Fruit fly (Drosophila melanogaster) whole organism, embryonic: ENCODE data around the gene Arp10.

ENCODE experiments used
- Aef1 ChIP-seq: fragments of 200-800 bp; sonication (Bioruptor generic); IDR thresholded peaks from 3 replicates; pipeline ENCODE4 v1.3.6; 2022; ENCODE audit warnings: missing biosample characterization, missing genetic modification characterization
- BtbVII ChIP-seq: fragments of 200-800 bp; sonication (Bioruptor generic); optimal IDR thresholded peaks from 3 replicates; lab custom pipeline; 2017; ENCODE audit warnings: missing biosample characterization, mild to moderate bottlenecking, missing genetic modification characterization
- CG10462 ChIP-seq: fragments of 200-800 bp; sonication (Bioruptor generic); optimal IDR thresholded peaks from 2 replicates; lab custom pipeline; 2016; ENCODE audit warnings: missing biosample characterization, missing genetic modification characterization
- CG10543 ChIP-seq: fragments of 200-800 bp; sonication (Bioruptor generic); optimal IDR thresholded peaks from 3 replicates; lab custom pipeline; 2017; ENCODE audit warnings: missing biosample characterization, mild to moderate bottlenecking, missing genetic modification characterization, moderate library complexity
- CG11398 ChIP-seq: fragments of 200-800 bp; sonication (Bioruptor generic); optimal IDR thresholded peaks from 2 replicates; lab custom pipeline; 2016; ENCODE audit warnings: missing biosample characterization, missing genetic modification characterization
- CG11723 ChIP-seq: fragments of 200-800 bp; sonication (Bioruptor generic); optimal IDR thresholded peaks from 2 replicates; lab custom pipeline; 2017; ENCODE audit warnings: missing biosample characterization, mild to moderate bottlenecking, missing genetic modification characterization
- CG12659 ChIP-seq: fragments of 200-800 bp; sonication (Bioruptor generic); optimal IDR thresholded peaks from 3 replicates; lab custom pipeline; 2017; ENCODE audit warnings: mild to moderate bottlenecking, missing biosample characterization, missing genetic modification reagents, missing genetic modification characterization
- CG13775 ChIP-seq: fragments of 200-800 bp; sonication (Bioruptor generic); optimal IDR thresholded peaks from 3 replicates; lab custom pipeline; 2017; ENCODE audit warnings: missing biosample characterization, mild to moderate bottlenecking, missing genetic modification characterization
- CG14014 ChIP-seq: fragments of 200-800 bp; sonication (Bioruptor generic); IDR thresholded peaks from 2 replicates; pipeline ENCODE4 v1.3.6; 2022; ENCODE audit warnings: missing biosample characterization, missing genetic modification characterization
- CG15479 ChIP-seq: fragments of 200-800 bp; sonication (Bioruptor generic); optimal IDR thresholded peaks from 3 replicates; lab custom pipeline; 2019; ENCODE audit warnings: missing biosample characterization, mild to moderate bottlenecking, missing genetic modification characterization, moderate library complexity
- CG17186 ChIP-seq: fragments of 200-800 bp; sonication (Bioruptor generic); optimal IDR thresholded peaks from 3 replicates; lab custom pipeline; 2017; ENCODE audit warnings: missing biosample characterization, missing genetic modification reagents, missing genetic modification characterization
- CG17612 ChIP-seq: fragments of 200-800 bp; sonication (Bioruptor generic); IDR thresholded peaks from 2 replicates; pipeline ENCODE4 v1.3.6; 2022; ENCODE audit warnings: missing biosample characterization, missing genetic modification characterization
- CG17829 ChIP-seq: fragments of 200-800 bp; optimal IDR thresholded peaks from 2 replicates; lab custom pipeline; 2019; ENCODE audit warnings: missing biosample characterization, mild to moderate bottlenecking, missing genetic modification characterization, moderate library complexity
- CG17912 ChIP-seq: fragments of 200-800 bp; sonication (Bioruptor generic); optimal IDR thresholded peaks from 2 replicates; lab custom pipeline; 2018; ENCODE audit warnings: missing biosample characterization, mild to moderate bottlenecking, missing genetic modification characterization
- CG33213 ChIP-seq: fragments of 200-800 bp; sonication (Bioruptor generic); optimal IDR thresholded peaks from 3 replicates; lab custom pipeline; 2016; ENCODE audit warnings: missing biosample characterization, missing genetic modification characterization
- CG3838 ChIP-seq: fragments of 200-800 bp; sonication (Bioruptor generic); optimal IDR thresholded peaks from 3 replicates; lab custom pipeline; 2016; ENCODE audit warnings: missing biosample characterization, missing genetic modification characterization
- CG3847 ChIP-seq: fragments of 200-800 bp; sonication (Bioruptor generic); IDR thresholded peaks from 2 replicates; pipeline ENCODE4 v1.3.6; 2022; ENCODE audit warnings: missing biosample characterization, missing genetic modification characterization
- CG4707 ChIP-seq: fragments of 200-800 bp; sonication (Bioruptor generic); optimal IDR thresholded peaks from 2 replicates; lab custom pipeline; 2018; ENCODE audit warnings: missing biosample characterization, mild to moderate bottlenecking, missing genetic modification characterization, moderate library complexity
- CG4730 ChIP-seq: fragments of 200-800 bp; sonication (Bioruptor generic); IDR thresholded peaks from 2 replicates; pipeline ENCODE4 v1.3.6; 2022; ENCODE audit warnings: missing biosample characterization, missing genetic modification characterization
- CG5245 ChIP-seq: fragments of 200-800 bp; sonication (Bioruptor generic); optimal IDR thresholded peaks from 3 replicates; lab custom pipeline; 2016; ENCODE audit warnings: missing biosample characterization, missing genetic modification characterization
- CG7839 ChIP-seq: fragments of 200-800 bp; sonication (Bioruptor generic); optimal IDR thresholded peaks from 3 replicates; lab custom pipeline; 2018; ENCODE audit warnings: missing biosample characterization, mild to moderate bottlenecking, missing genetic modification characterization, moderate library complexity
- CG8359 ChIP-seq: fragments of 200-800 bp; sonication (Bioruptor generic); optimal IDR thresholded peaks from 2 replicates; lab custom pipeline; 2017; ENCODE audit warnings: missing biosample characterization, mild to moderate bottlenecking, missing genetic modification characterization, borderline replicate concordance
- CG8388 ChIP-seq: fragments of 200-800 bp; sonication (Bioruptor generic); optimal IDR thresholded peaks from 2 replicates; lab custom pipeline; 2019; ENCODE audit warnings: missing biosample characterization, mild to moderate bottlenecking, missing genetic modification characterization, moderate library complexity
- D ChIP-seq, 2 experiments: fragments of 200-800 bp in 1 of 2; fragments of >200 bp in 1 of 2; sonication (Bioruptor generic) in 1 of 2; optimal IDR thresholded peaks; 2 replicates in 1 of 2; 3 replicates in 1 of 2; lab custom pipeline; 2017; ENCODE audit warnings: mild to moderate bottlenecking in 1 of 2, missing biosample characterization in 1 of 2, missing genetic modification characterization in 1 of 2, missing genetic modification reagents in 1 of 2
- Dref ChIP-seq: fragments of 200-800 bp; sonication (Bioruptor generic); IDR thresholded peaks from 2 replicates; pipeline ENCODE4 v1.3.6; 2022; ENCODE audit warnings: missing biosample characterization, missing genetic modification characterization
- HLHmδ ChIP-seq: fragments of 200-800 bp; sonication (Bioruptor generic); optimal IDR thresholded peaks from 2 replicates; lab custom pipeline; 2018; ENCODE audit warnings: missing biosample characterization, mild to moderate bottlenecking, missing genetic modification characterization, moderate library complexity
- Hr3 ChIP-seq: fragments of 200-800 bp; sonication (Bioruptor generic); optimal IDR thresholded peaks from 3 replicates; lab custom pipeline; 2016; ENCODE audit warnings: missing biosample characterization, missing genetic modification characterization
- Hr39 ChIP-seq: fragments of >200 bp; optimal IDR thresholded peaks from 2 replicates; lab custom pipeline; 2017
- Sox100B ChIP-seq: fragments of 200-800 bp; sonication (Bioruptor generic); optimal IDR thresholded peaks from 3 replicates; lab custom pipeline; 2018; ENCODE audit warnings: missing biosample characterization, mild to moderate bottlenecking, missing genetic modification characterization
- Sry-β ChIP-seq: fragments of 200-800 bp; sonication (Bioruptor generic); optimal IDR thresholded peaks from 2 replicates; lab custom pipeline; 2018; ENCODE audit warnings: missing biosample characterization, mild to moderate bottlenecking, missing genetic modification characterization, moderate library complexity
- Trl ChIP-seq, 3 experiments: fragments of >200 bp in 2 of 3; fragments of 200-800 bp in 1 of 3; sonication (Bioruptor generic) in 1 of 3; optimal IDR thresholded peaks; 2 replicates in 1 of 3; 3 replicates in 2 of 3; lab custom pipeline; 2016 to 2017; ENCODE audit warnings: missing biosample characterization in 1 of 3, missing genetic modification characterization in 1 of 3
- croc ChIP-seq: fragments of 200-800 bp; sonication (Bioruptor generic); conservative IDR thresholded peaks from 3 replicates; pipeline ENCODE4 v1.3.6; 2022; ENCODE audit warnings: missing biosample characterization, missing genetic modification characterization
- crp ChIP-seq, 2 experiments: fragments of 200-800 bp; sonication (Bioruptor generic); optimal IDR thresholded peaks; 2 replicates in 1 of 2; 3 replicates in 1 of 2; lab custom pipeline; 2017; ENCODE audit warnings: missing biosample characterization in 2 of 2, missing genetic modification characterization in 2 of 2, mild to moderate bottlenecking in 1 of 2, moderate library complexity in 1 of 2
- eve ChIP-seq, 2 experiments: fragments of >200 bp; optimal IDR thresholded peaks; 2 replicates each; lab custom pipeline; 2017; ENCODE audit warnings: missing biosample characterization in 2 of 2, missing genetic modification characterization in 2 of 2
- exex ChIP-seq: fragments of 200-800 bp; sonication (Bioruptor generic); optimal IDR thresholded peaks from 4 replicates; lab custom pipeline; 2018; ENCODE audit warnings: missing biosample characterization, mild to moderate bottlenecking, missing genetic modification characterization, moderate library complexity
- fd102C ChIP-seq: fragments of 200-800 bp; sonication (Bioruptor generic); optimal IDR thresholded peaks from 2 replicates; lab custom pipeline; 2018; ENCODE audit warnings: missing biosample characterization, mild to moderate bottlenecking, missing genetic modification characterization, moderate library complexity
- fru ChIP-seq: fragments of >200 bp; optimal IDR thresholded peaks from 2 replicates; lab custom pipeline; 2017
- hbn ChIP-seq: fragments of 200-800 bp; sonication (Bioruptor generic); IDR thresholded peaks from 2 replicates; pipeline ENCODE4 v1.3.6; 2022; ENCODE audit warnings: missing biosample characterization, missing genetic modification characterization; ENCODE audit not compliant: partially characterized antibody
- nerfin-2 ChIP-seq: fragments of 200-800 bp; sonication (Bioruptor generic); IDR thresholded peaks from 2 replicates; pipeline ENCODE4 v1.3.6; 2022; ENCODE audit warnings: missing biosample characterization, missing genetic modification characterization; ENCODE audit not compliant: partially characterized antibody
- pho ChIP-seq: fragments of 200-800 bp; sonication (Bioruptor generic); optimal IDR thresholded peaks from 2 replicates; lab custom pipeline; 2016; ENCODE audit warnings: missing biosample characterization, missing genetic modification characterization
- rib ChIP-seq: fragments of 200-800 bp; sonication (Bioruptor generic); IDR thresholded peaks from 2 replicates; pipeline ENCODE4 v1.3.6; 2022; ENCODE audit warnings: missing biosample characterization, missing genetic modification characterization
- run ChIP-seq: fragments of 200-800 bp; sonication (Bioruptor generic); optimal IDR thresholded peaks from 3 replicates; lab custom pipeline; 2018; ENCODE audit warnings: missing biosample characterization, mild to moderate bottlenecking, missing genetic modification characterization
- schlank ChIP-seq: fragments of 200-800 bp; sonication (Bioruptor generic); optimal IDR thresholded peaks from 2 replicates; lab custom pipeline; 2018; ENCODE audit warnings: missing biosample characterization, mild to moderate bottlenecking, missing genetic modification characterization
- slp2 ChIP-seq: fragments of 200-800 bp; sonication (Bioruptor generic); optimal IDR thresholded peaks from 2 replicates; lab custom pipeline; 2016; ENCODE audit warnings: missing biosample characterization, missing genetic modification characterization
- stc ChIP-seq: fragments of 200-800 bp; sonication (Bioruptor generic); IDR thresholded peaks from 2 replicates; pipeline ENCODE4 v1.3.6; 2022; ENCODE audit warnings: missing biosample characterization, missing genetic modification characterization
- tin ChIP-seq: fragments of 200-800 bp; sonication (Bioruptor generic); optimal IDR thresholded peaks from 3 replicates; lab custom pipeline; 2016; ENCODE audit warnings: missing biosample characterization, missing genetic modification characterization
- twi ChIP-seq: fragments of 200-800 bp; optimal IDR thresholded peaks from 2 replicates; lab custom pipeline; 2019; ENCODE audit warnings: missing biosample characterization, mild to moderate bottlenecking, missing genetic modification characterization, moderate library complexity
- unc-4 ChIP-seq: fragments of 200-800 bp; sonication (Bioruptor generic); IDR thresholded peaks from 2 replicates; pipeline ENCODE4 v1.3.6; 2022; ENCODE audit warnings: missing biosample characterization, missing genetic modification characterization; ENCODE audit not compliant: partially characterized antibody
- yki ChIP-seq: fragments of >200 bp; optimal IDR thresholded peaks from 3 replicates; lab custom pipeline; 2018

Arp10 gene

dm6 chrX:19642819-19643504 lies 3.0 kb downstream of the Arp10 start, which contains the start of the genes CG12237 and Sec61gamma (continued):
- TF ChIP-seq fd102C (GFP tag; lab: Kevin White, UChicago) (no peak), run (no peak), Aef1 (GFP tag; lab: Robert Waterston, UW) (no peak), CG10543 (GFP tag; lab: Kevin White, UChicago) (no peak), CG33213 (peak; percentile 39), CG8388 (GFP tag; lab: Kevin White, UChicago) (no peak), CG7839 (tag; lab: Kevin White, UChicago) (no peak), yki (lab: Kevin White, UChicago) (no peak), CG17612 (GFP tag; lab: Robert Waterston, UW) (no peak), schlank (tag; lab: Kevin White, UChicago) (no peak), crp (GFP tag; optimal IDR thresholded peaks at IDR 0.05; lab: Kevin White, UChicago) (peak in 1 of 2 experiments; percentile 36), Sry-β (GFP tag; lab: Kevin White, UChicago) (peak; percentile 96), Sox100B (no peak), CG12659 (peak; percentile 77), CG8359 (GFP tag; lab: Kevin White, UChicago) (no peak), CG3847 (GFP tag; lab: Robert Waterston, UW) (peak; percentile 22; the same call in 1 of the 2 replicates), CG3838 (GFP tag; lab: Kevin White, UChicago) (no peak), CG17912 (no peak), exex (tag; lab: Kevin White, UChicago) (no peak), Hr39 (lab: Kevin White, UChicago) (no peak), unc-4 (GFP tag; lab: Robert Waterston, UW) (no peak), CG15479 (GFP tag; lab: Kevin White, UChicago) (peak; percentile 32), CG17186 (peak; percentile 29), pho (GFP tag; lab: Kevin White, UChicago) (peak; percentile 10), CG14014 (peak; percentile 9; the same call in 1 of the 2 replicates), D (optimal IDR thresholded peaks at IDR 0.05; lab: Kevin White, UChicago) (no peak), D (GFP tag; optimal IDR thresholded peaks at IDR 0.05; lab: Kevin White, UChicago) (no peak), twi (tag; lab: Kevin White, UChicago) (no peak), HLHmδ (GFP tag; lab: Kevin White, UChicago) (peak; percentile 85), CG11723 (GFP tag; lab: Kevin White, UChicago) (no peak), Trl (optimal IDR thresholded peaks at IDR 0.05; lab: Kevin White, UChicago) (no peak), Trl (GFP tag; optimal IDR thresholded peaks at IDR 0.05; lab: Kevin White, UChicago) (peak; percentile 18), CG13775 (GFP tag; lab: Kevin White, UChicago) (peak; percentile 5), tin (GFP tag; lab: Kevin White, UChicago) (no peak), CG5245 (no peak), rib (peak; percentile 55), CG4730 (GFP tag; lab: Robert Waterston, UW) (no peak), Hr3 (GFP tag; lab: Kevin White, UChicago) (no peak), fru (lab: Kevin White, UChicago) (no peak), CG17829 (tag; lab: Kevin White, UChicago) (peak; percentile 49), stc (GFP tag; lab: Robert Waterston, UW) (0 out of 2 replicates have a peak, but pooled peaks have one; percentile 5), CG10462 (GFP tag; lab: Kevin White, UChicago) (peak; percentile 12), Dref (GFP tag; lab: Robert Waterston, UW) (peak; percentile 50), hbn (GFP tag; lab: Robert Waterston, UW) (no peak), CG11398 (GFP tag; lab: Kevin White, UChicago) (no peak), slp2 (GFP tag; lab: Kevin White, UChicago) (peak; percentile 13), BtbVII (GFP tag; lab: Kevin White, UChicago) (no peak), eve (GFP tag; optimal IDR thresholded peaks at IDR 0.05; lab: Kevin White, UChicago) (no peak), nerfin-2 (no peak), croc (GFP tag; lab: Robert Waterston, UW) (no peak), CG4707 (no peak)
